Worm (Caenorhabditis elegans) whole organism, L4/young adult: ENCODE data around the gene Y48B6A.1.

Experiments
- W03F9.2 ChIP-seq: fragments of 150-350 bp; optimal IDR thresholded peaks from 2 replicates; lab custom pipeline; 2014; ENCODE audit warnings: missing biosample characterization, missing genetic modification characterization
- him-1 ChIP-seq: sonication (generic microtip); optimal IDR thresholded peaks from 2 replicates; lab custom pipeline; 2016; ENCODE audit warnings: missing genotype, missing genetic modification reagents, missing genetic modification characterization, missing compliant biosample characterization

ce11 chrII:14122065-14122464 lies 32.1 kb downstream of the Y48B6A.1 start, which contains the start of gene K09E4.4:
- TF ChIP-seq W03F9.2 (no peak), him-1 (tag; lab: Kevin White, UChicago) (no peak)
